Comparison of ENCODE assay signal across 6 fruit fly cellular contexts in the genomic region with DNA sequence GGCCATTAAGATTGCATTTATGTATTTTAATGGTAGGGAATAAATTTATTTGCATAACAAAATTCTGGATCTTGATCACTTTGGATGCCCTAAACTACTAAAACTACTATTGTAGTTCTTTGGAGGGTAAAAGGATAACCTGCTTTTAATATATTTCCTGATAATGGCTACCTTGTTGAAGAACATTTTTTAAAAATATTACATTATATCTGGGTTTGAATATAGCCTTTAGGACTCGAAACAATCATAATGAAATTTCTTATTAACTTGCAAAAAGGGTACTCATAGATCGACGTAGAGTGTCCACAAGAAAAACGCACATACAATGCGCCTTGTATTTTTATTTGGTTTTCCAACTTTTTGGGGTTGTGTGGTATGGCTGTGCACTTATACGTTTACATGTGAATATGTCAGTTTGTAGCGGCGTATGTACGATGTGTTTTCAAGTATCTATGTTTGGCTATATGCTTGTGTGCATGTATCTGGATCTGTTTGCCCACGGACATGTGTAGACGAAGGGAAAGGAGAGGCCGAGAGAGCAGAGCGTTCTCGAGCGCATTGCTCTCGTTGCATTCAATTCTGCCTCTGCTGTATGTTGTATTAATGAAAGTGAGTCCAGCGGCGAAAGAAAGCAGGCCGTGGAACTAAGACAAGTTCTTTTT.
TF ChIP-seq lines count a peak whose summit lies in the region.

No protein-coding gene starts in this region.

- TF ChIP-seq CTCF in whole organism, embryonic (GFP tag; optimal IDR thresholded peaks at IDR 0.05; lab: Kevin White, UChicago), result no peak

TF ChIP-seq in whole organism, 6 proteins besides CTCF, POLR2A, EP300 and RAD21:
- peak; percentile 44 to 96 for TF ChIP-seq EcR (GFP tag; optimal IDR thresholded peaks at IDR 0.05; lab: Kevin White, UChicago)
- TF ChIP-seq CG8478 (optimal IDR thresholded peaks at IDR 0.05; lab: Kevin White, UChicago), result no peak

TF ChIP-seq in whole organism, adult, 20 proteins besides CTCF, POLR2A, EP300 and RAD21:
- TF ChIP-seq CG1620 (GFP tag; optimal IDR thresholded peaks at IDR 0.05; lab: Kevin White, UChicago) (no peak), kay (GFP tag; lab: Kevin White, UChicago; ENCODE audit: borderline replicate concordance) (peak; percentile 85), Mnt (GFP tag; optimal IDR thresholded peaks at IDR 0.05; lab: Kevin White, UChicago) (no peak), CG5204 (GFP tag; optimal IDR thresholded peaks at IDR 0.05; lab: Kevin White, UChicago) (no peak), CG33017 (tag; optimal IDR thresholded peaks at IDR 0.05; lab: Kevin White, UChicago) (peak; percentile 14), CG11617 (GFP tag; optimal IDR thresholded peaks at IDR 0.05; lab: Kevin White, UChicago) (no peak), CG14711 (tag; optimal IDR thresholded peaks at IDR 0.05; lab: Kevin White, UChicago) (peak; percentile 38), Crg-1 (GFP tag; optimal IDR thresholded peaks at IDR 0.05; lab: Kevin White, UChicago) (no peak), toe (GFP tag; optimal IDR thresholded peaks at IDR 0.05; lab: Kevin White, UChicago) (peak; percentile 9)

TF ChIP-seq in whole organism, embryonic, 481 proteins besides CTCF, POLR2A, EP300 and RAD21 (continues in another document):
- TF ChIP-seq CG14441 (GFP tag; IDR thresholded peaks at IDR 0.05; lab: Robert Waterston, UW) (peak; percentile 40; the same call in 1 of the 2 replicates), ab (GFP tag; optimal IDR thresholded peaks at IDR 0.05; lab: Kevin White, UChicago) (peak; percentile 22), pnt (GFP tag; optimal IDR thresholded peaks at IDR 0.05; lab: Kevin White, UChicago) (peak; percentile 61), CG32772 (GFP tag; IDR thresholded peaks at IDR 0.05; lab: Robert Waterston, UW) (0 out of 2 replicates have a peak, but pooled peaks have one; percentile 19), CG4282 (GFP tag; optimal IDR thresholded peaks at IDR 0.05; lab: Kevin White, UChicago) (no peak), ac (GFP tag; optimal IDR thresholded peaks at IDR 0.05; lab: Kevin White, UChicago) (peak; percentile 35), tap (tag; optimal IDR thresholded peaks at IDR 0.05; lab: Kevin White, UChicago) (peak; percentile 43), CG17385 (GFP tag; optimal IDR thresholded peaks at IDR 0.05; lab: Kevin White, UChicago) (peak; percentile 42), CG17186 (GFP tag; optimal IDR thresholded peaks at IDR 0.05; lab: Kevin White, UChicago) (peak; percentile 46), CG6654 (GFP tag; optimal IDR thresholded peaks at IDR 0.05; lab: Kevin White, UChicago) (peak; percentile 41), Atf3 (GFP tag; optimal IDR thresholded peaks at IDR 0.05; lab: Kevin White, UChicago) (peak; percentile 36), CG14860 (GFP tag; IDR thresholded peaks at IDR 0.05; lab: Robert Waterston, UW; ENCODE audit: partially characterized antibody) (no peak), corto (GFP tag; optimal IDR thresholded peaks at IDR 0.05; lab: Kevin White, UChicago) (peak; percentile 76), CG6254 (GFP tag; optimal IDR thresholded peaks at IDR 0.05; lab: Kevin White, UChicago) (peak; percentile 75), NC2α (GFP tag; optimal IDR thresholded peaks at IDR 0.05; lab: Kevin White, UChicago) (peak; percentile 19), otp (GFP tag; IDR thresholded peaks at IDR 0.05; lab: Robert Waterston, UW) (0 out of 3 replicates have a peak, but pooled peaks have one; percentile 3), gfzf (GFP tag; optimal IDR thresholded peaks at IDR 0.05; lab: Kevin White, UChicago) (no peak)

TF ChIP-seq in whole organism, prepupa, 60 proteins besides CTCF, POLR2A, EP300 and RAD21 (continues in another document):
- TF ChIP-seq CG9139 (GFP tag; optimal IDR thresholded peaks at IDR 0.05; lab: Kevin White, UChicago), result peak; percentile 78
- peak; percentile 80 for TF ChIP-seq dac (GFP tag; optimal IDR thresholded peaks at IDR 0.05; lab: Kevin White, UChicago)
- peak; percentile 93 for TF ChIP-seq CG32006 (GFP tag; optimal IDR thresholded peaks at IDR 0.05; lab: Kevin White, UChicago)
- peak; percentile 74 for TF ChIP-seq CG15336 (GFP tag; IDR thresholded peaks at IDR 0.05; lab: Robert Waterston, UW)
- peak; percentile 94 for TF ChIP-seq pdm3 (GFP tag; optimal IDR thresholded peaks at IDR 0.05; lab: Kevin White, UChicago)
- peak; percentile 93 for TF ChIP-seq CG34406 (GFP tag; optimal IDR thresholded peaks at IDR 0.05; lab: Kevin White, UChicago)
- peak; percentile 88 for TF ChIP-seq spab (GFP tag; optimal IDR thresholded peaks at IDR 0.05; lab: Kevin White, UChicago)
- peak; percentile 92 for TF ChIP-seq Hr39 (GFP tag; optimal IDR thresholded peaks at IDR 0.05; lab: Kevin White, UChicago)
- TF ChIP-seq acj6 (GFP tag; optimal IDR thresholded peaks at IDR 0.05; lab: Kevin White, UChicago), result peak; percentile 95
- peak; percentile 73; the same call in 2 of the 3 replicates for TF ChIP-seq eg (GFP tag; IDR thresholded peaks at IDR 0.05; lab: Robert Waterston, UW)
- peak; percentile 81 for TF ChIP-seq CG1621 (tag; optimal IDR thresholded peaks at IDR 0.05; lab: Kevin White, UChicago)
- TF ChIP-seq ss (GFP tag; optimal IDR thresholded peaks at IDR 0.05; lab: Kevin White, UChicago), result peak; percentile 79 to 91
- TF ChIP-seq Hr4 (GFP tag; optimal IDR thresholded peaks at IDR 0.05; lab: Kevin White, UChicago), result peak; percentile 88
- TF ChIP-seq Met (GFP tag; optimal IDR thresholded peaks at IDR 0.05; lab: Kevin White, UChicago), result peak; percentile 96
- peak; percentile 67 for TF ChIP-seq fd85E (GFP tag; optimal IDR thresholded peaks at IDR 0.05; lab: Kevin White, UChicago)
- TF ChIP-seq Ets96B (tag; optimal IDR thresholded peaks at IDR 0.05; lab: Kevin White, UChicago), result peak; percentile 94
- peak; percentile 89 for TF ChIP-seq CG11762 (GFP tag; optimal IDR thresholded peaks at IDR 0.05; lab: Kevin White, UChicago; ENCODE audit: insufficient read depth)
- TF ChIP-seq OdsH (GFP tag; optimal IDR thresholded peaks at IDR 0.05; lab: Kevin White, UChicago), result peak; percentile 94

TF ChIP-seq in whole organism, pupa, 21 proteins besides CTCF, POLR2A, EP300 and RAD21 (continues in another document):
- TF ChIP-seq CG4496 (GFP tag; IDR thresholded peaks at IDR 0.05; lab: Robert Waterston, UW), result peak; percentile 65
- TF ChIP-seq CG8159 (tag; optimal IDR thresholded peaks at IDR 0.05; lab: Kevin White, UChicago), result peak; percentile 96
- peak; percentile 94 for TF ChIP-seq CG17806 (tag; optimal IDR thresholded peaks at IDR 0.05; lab: Kevin White, UChicago)
- TF ChIP-seq CG12605 (GFP tag; IDR thresholded peaks at IDR 0.05; lab: Robert Waterston, UW), result peak; percentile 74
- TF ChIP-seq CG10348 (GFP tag; IDR thresholded peaks at IDR 0.05; lab: Robert Waterston, UW), result 0 out of 2 replicates have a peak, but pooled peaks have one; percentile 8
- TF ChIP-seq Pif1A (GFP tag; optimal IDR thresholded peaks at IDR 0.05; lab: Kevin White, UChicago), result peak; percentile 90
- TF ChIP-seq CG32121 (GFP tag; IDR thresholded peaks at IDR 0.05; lab: Robert Waterston, UW), result peak; percentile 47
- TF ChIP-seq Snoo (tag; optimal IDR thresholded peaks at IDR 0.05; lab: Kevin White, UChicago), result peak; percentile 89
- peak; percentile 30; the same call in 1 of the 3 replicates for TF ChIP-seq fd96Ca (GFP tag; IDR thresholded peaks at IDR 0.05; lab: Robert Waterston, UW)
- peak; percentile 92 for TF ChIP-seq CG34367 (tag; optimal IDR thresholded peaks at IDR 0.05; lab: Kevin White, UChicago)
- peak; percentile 95 for TF ChIP-seq CG9948 (tag; optimal IDR thresholded peaks at IDR 0.05; lab: Kevin White, UChicago)
- TF ChIP-seq rn (GFP tag; IDR thresholded peaks at IDR 0.05; lab: Robert Waterston, UW), result peak; percentile 68
- peak; percentile 89 for TF ChIP-seq D1 (tag; optimal IDR thresholded peaks at IDR 0.05; lab: Kevin White, UChicago)
- peak; percentile 71 for TF ChIP-seq gl (tag; optimal IDR thresholded peaks at IDR 0.05; lab: Kevin White, UChicago)
- TF ChIP-seq CG14655 (GFP tag; optimal IDR thresholded peaks at IDR 0.05; lab: Kevin White, UChicago), result peak; percentile 92
- TF ChIP-seq CG13204 (GFP tag; optimal IDR thresholded peaks at IDR 0.05; lab: Kevin White, UChicago), result peak; percentile 16
- peak; percentile 94 for TF ChIP-seq CG15710 (tag; optimal IDR thresholded peaks at IDR 0.05; lab: Kevin White, UChicago)
- TF ChIP-seq Ets98B (GFP tag; IDR thresholded peaks at IDR 0.05; lab: Robert Waterston, UW), result peak; percentile 61
- TF ChIP-seq EcR (GFP tag; optimal IDR thresholded peaks at IDR 0.05; lab: Kevin White, UChicago), result peak; percentile 91

TF ChIP-seq in whole organism, wandering third instar larva, 38 proteins besides CTCF, POLR2A, EP300 and RAD21 (continues in another document):
- peak; percentile 92 for TF ChIP-seq Sp1 (GFP tag; optimal IDR thresholded peaks at IDR 0.05; lab: Kevin White, UChicago)
- TF ChIP-seq sage (GFP tag; optimal IDR thresholded peaks at IDR 0.05; lab: Kevin White, UChicago), result peak; percentile 82
- TF ChIP-seq Hr83 (GFP tag; optimal IDR thresholded peaks at IDR 0.05; lab: Kevin White, UChicago; ENCODE audit: poor library complexity, severe bottlenecking), result peak; percentile 49
- TF ChIP-seq brk (GFP tag; optimal IDR thresholded peaks at IDR 0.05; lab: Kevin White, UChicago), result peak; percentile 69
- no peak for TF ChIP-seq Hr78 (GFP tag; optimal IDR thresholded peaks at IDR 0.05; lab: Kevin White, UChicago)
- TF ChIP-seq foxo (GFP tag; optimal IDR thresholded peaks at IDR 0.05; lab: Kevin White, UChicago), result peak in 1 of 2 experiments; percentile 87
- peak; percentile 51 for TF ChIP-seq CG32264 (GFP tag; optimal IDR thresholded peaks at IDR 0.05; lab: Kevin White, UChicago)
- TF ChIP-seq GATAd (GFP tag; optimal IDR thresholded peaks at IDR 0.05; lab: Kevin White, UChicago), result no peak
- TF ChIP-seq OdsH (GFP tag; optimal IDR thresholded peaks at IDR 0.05; lab: Kevin White, UChicago), result peak; percentile 90
- TF ChIP-seq rgr (GFP tag; optimal IDR thresholded peaks at IDR 0.05; lab: Kevin White, UChicago), result peak; percentile 86
- peak; percentile 81 for TF ChIP-seq dmrt93B (GFP tag; optimal IDR thresholded peaks at IDR 0.05; lab: Kevin White, UChicago)
- TF ChIP-seq lola (GFP tag; optimal IDR thresholded peaks at IDR 0.05; lab: Kevin White, UChicago), result no peak
- TF ChIP-seq dsf (GFP tag; optimal IDR thresholded peaks at IDR 0.05; lab: Kevin White, UChicago; ENCODE audit: borderline replicate concordance), result no peak
- TF ChIP-seq Rel (GFP tag; optimal IDR thresholded peaks at IDR 0.05; lab: Kevin White, UChicago), result no peak
- TF ChIP-seq Rel (tag; optimal IDR thresholded peaks at IDR 0.05; lab: Kevin White, UChicago), result peak; percentile 7
- TF ChIP-seq CrebA (GFP tag; optimal IDR thresholded peaks at IDR 0.05; lab: Kevin White, UChicago; ENCODE audit: borderline replicate concordance), result peak; percentile 17
- no peak for TF ChIP-seq Mio (GFP tag; optimal IDR thresholded peaks at IDR 0.05; lab: Kevin White, UChicago)
- peak; percentile 46 for TF ChIP-seq CG9705 (GFP tag; optimal IDR thresholded peaks at IDR 0.05; lab: Kevin White, UChicago)
- TF ChIP-seq h (GFP tag; optimal IDR thresholded peaks at IDR 0.05; lab: Kevin White, UChicago), result peak; percentile 92
- peak; percentile 68 for TF ChIP-seq psq (GFP tag; optimal IDR thresholded peaks at IDR 0.05; lab: Kevin White, UChicago)
- peak; percentile 93 for TF ChIP-seq woc (GFP tag; optimal IDR thresholded peaks at IDR 0.05; lab: Kevin White, UChicago)
- TF ChIP-seq Dfd (GFP tag; optimal IDR thresholded peaks at IDR 0.05; lab: Kevin White, UChicago), result no peak
